Worm (Caenorhabditis elegans) whole organism, young adult: ENCODE results near the gene F41C6.6.

Experiments used
- F22D6.2 ChIP-seq: sonication (generic microtip); optimal IDR thresholded peaks from 2 replicates; lab custom pipeline; 2016; ENCODE audit warnings: mild to moderate bottlenecking, missing genetic modification characterization, missing compliant biosample characterization
- F23B12.7 ChIP-seq: sonication (generic microtip); optimal IDR thresholded peaks from 2 replicates; lab custom pipeline; 2017; ENCODE audit warnings: missing genetic modification characterization, mild to moderate bottlenecking, missing compliant biosample characterization, antibody characterized with exemption, moderate library complexity; ENCODE audit not compliant: insufficient read depth
- F33H1.4 ChIP-seq: fragments of 200-800 bp; sonication (Bioruptor generic); IDR thresholded peaks from 2 replicates; pipeline ENCODE4 v1.3.6; 2022; ENCODE audit warnings: missing genetic modification reagents, missing genetic modification characterization, missing compliant biosample characterization
- F49E8.2 ChIP-seq: sonication (generic microtip); optimal IDR thresholded peaks from 3 replicates; lab custom pipeline; 2017; ENCODE audit warnings: missing genetic modification characterization, mild to moderate bottlenecking, missing compliant biosample characterization, antibody characterized with exemption, moderate library complexity; ENCODE audit not compliant: insufficient read depth
- F57C9.4 ChIP-seq: sonication (generic microtip); optimal IDR thresholded peaks from 2 replicates; lab custom pipeline; 2017; ENCODE audit warnings: mild to moderate bottlenecking, missing genetic modification characterization, missing compliant biosample characterization
- K11D2.4 ChIP-seq: fragments of 200-800 bp; sonication (Bioruptor generic); IDR thresholded peaks from 2 replicates; pipeline ENCODE4 v1.3.6; 2022; ENCODE audit warnings: missing genetic modification reagents, missing genetic modification characterization, missing compliant biosample characterization
- T26A5.8 ChIP-seq: sonication (generic microtip); optimal IDR thresholded peaks from 2 replicates; lab custom pipeline; 2016; ENCODE audit warnings: missing genetic modification characterization, missing compliant biosample characterization
- Y67H2A.10 ChIP-seq: fragments of 200-800 bp; sonication (Bioruptor generic); conservative IDR thresholded peaks from 2 replicates; pipeline ENCODE4 v1.3.6; 2022; ENCODE audit warnings: missing genetic modification reagents, missing genetic modification characterization, missing compliant biosample characterization
- attf-5 ChIP-seq: fragments of 200-800 bp; sonication (Bioruptor generic); optimal IDR thresholded peaks from 2 replicates; lab custom pipeline; 2018; ENCODE audit warnings: mild to moderate bottlenecking, missing genetic modification characterization, missing compliant biosample characterization
- bed-2 ChIP-seq: fragments of 200-800 bp; sonication (Bioruptor generic); IDR thresholded peaks from 2 replicates; pipeline ENCODE4 v1.3.6; 2022; ENCODE audit warnings: missing genetic modification reagents, missing genetic modification characterization, missing compliant biosample characterization
- cebp-1 ChIP-seq, 2 experiments: fragments of 200-800 bp in 1 of 2; sonication (Bioruptor generic) in 1 of 2; sonication (generic microtip) in 1 of 2; IDR thresholded peaks in 1 of 2; optimal IDR thresholded peaks in 1 of 2; 2 replicates each; pipeline versions ENCODE4 v1.3.6 to Lab custom; 2017 to 2022; ENCODE audit warnings: missing compliant biosample characterization in 2 of 2, missing genetic modification characterization in 2 of 2, mild to moderate bottlenecking in 1 of 2, missing genetic modification reagents in 1 of 2, moderate library complexity in 1 of 2
- ceh-100 ChIP-seq: fragments of 200-800 bp; sonication (Bioruptor generic); IDR thresholded peaks from 2 replicates; pipeline ENCODE4 v1.3.6; 2022; ENCODE audit warnings: missing genetic modification reagents, missing genetic modification characterization, missing compliant biosample characterization
- ceh-58 ChIP-seq: fragments of 200-800 bp; sonication (Bioruptor generic); IDR thresholded peaks from 2 replicates; pipeline ENCODE4 v1.3.6; 2022; ENCODE audit warnings: missing genetic modification characterization, missing compliant biosample characterization
- ceh-91 ChIP-seq: fragments of 200-800 bp; sonication (Bioruptor generic); IDR thresholded peaks from 2 replicates; pipeline ENCODE4 v1.3.6; 2022; ENCODE audit warnings: missing genetic modification reagents, missing genetic modification characterization, missing compliant biosample characterization
- dox-1 ChIP-seq: fragments of 200-800 bp; sonication (Bioruptor generic); IDR thresholded peaks from 2 replicates; pipeline ENCODE4 v1.3.6; 2022; ENCODE audit warnings: missing genetic modification reagents, missing genetic modification characterization, missing compliant biosample characterization
- dpff-1 ChIP-seq: sonication (generic microtip); optimal IDR thresholded peaks from 2 replicates; lab custom pipeline; 2017; ENCODE audit warnings: mild to moderate bottlenecking, missing genetic modification characterization, missing compliant biosample characterization
- dpl-1 ChIP-seq: fragments of 150-350 bp; optimal IDR thresholded peaks from 2 replicates; lab custom pipeline; 2014; ENCODE audit warnings: missing biosample characterization, missing genetic modification reagents, missing genetic modification characterization
- egrh-3 ChIP-seq: fragments of 200-800 bp; sonication (Bioruptor generic); IDR thresholded peaks from 2 replicates; pipeline ENCODE4 v1.3.6; 2022; ENCODE audit warnings: missing genetic modification reagents, missing genetic modification characterization, missing compliant biosample characterization
- ekl-4 ChIP-seq: fragments of 200-800 bp; sonication (Bioruptor generic); IDR thresholded peaks from 2 replicates; pipeline ENCODE4 v1.3.6; 2022; ENCODE audit warnings: missing genetic modification reagents, missing genetic modification characterization, missing compliant biosample characterization
- fkh-3 ChIP-seq: sonication (generic microtip); optimal IDR thresholded peaks from 2 replicates; lab custom pipeline; 2016; ENCODE audit warnings: mild to moderate bottlenecking, missing genetic modification characterization, missing compliant biosample characterization
- hlh-26 ChIP-seq: fragments of 200-800 bp; sonication (Bioruptor generic); conservative IDR thresholded peaks from 2 replicates; pipeline ENCODE4 v1.3.6; 2022; ENCODE audit warnings: missing genetic modification reagents, missing genetic modification characterization, missing compliant biosample characterization
- hmg-1.2 ChIP-seq: fragments of 200-800 bp; sonication (Bioruptor generic); IDR thresholded peaks from 2 replicates; pipeline ENCODE4 v1.3.6; 2022; ENCODE audit warnings: missing genetic modification reagents, missing genetic modification characterization, missing compliant biosample characterization
- hrde-1 ChIP-seq: sonication (generic microtip); optimal IDR thresholded peaks from 2 replicates; lab custom pipeline; 2016; ENCODE audit warnings: missing genetic modification characterization, mild to moderate bottlenecking, missing compliant biosample characterization, moderate library complexity, missing genotype, missing genetic modification reagents, borderline replicate concordance
- let-526 ChIP-seq: fragments of 200-800 bp; sonication (Bioruptor generic); IDR thresholded peaks from 2 replicates; pipeline ENCODE4 v1.3.6; 2022; ENCODE audit warnings: missing genetic modification reagents, missing genetic modification characterization, missing compliant biosample characterization
- let-607 ChIP-seq, 2 experiments: fragments of 200-800 bp in 1 of 2; sonication (Bioruptor generic) in 1 of 2; sonication (generic microtip) in 1 of 2; optimal IDR thresholded peaks; 2 replicates each; lab custom pipeline; 2016 to 2018; ENCODE audit warnings: mild to moderate bottlenecking in 2 of 2, missing compliant biosample characterization in 2 of 2, missing genetic modification characterization in 2 of 2, moderate library complexity in 2 of 2, missing genotype in 1 of 2
- lin-35 ChIP-seq, 3 experiments: fragments of 150-350 bp in 2 of 3; sonication (generic microtip) in 1 of 3; optimal IDR thresholded peaks; 2 replicates each; lab custom pipeline; 2014 to 2018; ENCODE audit warnings: missing biosample characterization in 3 of 3, missing genetic modification characterization in 3 of 3, missing genetic modification reagents in 3 of 3
- lin-54 ChIP-seq: fragments of 200-800 bp; sonication (Bioruptor generic); optimal IDR thresholded peaks from 2 replicates; lab custom pipeline; 2018; ENCODE audit warnings: mild to moderate bottlenecking, missing genetic modification characterization, missing compliant biosample characterization
- lsl-1 ChIP-seq: fragments of 200-800 bp; sonication (Bioruptor generic); optimal IDR thresholded peaks from 2 replicates; lab custom pipeline; 2018; ENCODE audit warnings: mild to moderate bottlenecking, missing genetic modification characterization, moderate library complexity, missing compliant biosample characterization
- lsy-27 ChIP-seq: sonication (generic microtip); optimal IDR thresholded peaks from 2 replicates; lab custom pipeline; 2017; ENCODE audit warnings: missing genetic modification characterization, mild to moderate bottlenecking, missing compliant biosample characterization, antibody characterized with exemption, missing genotype, borderline replicate concordance; ENCODE audit not compliant: insufficient read depth
- mel-28 ChIP-seq: sonication (generic microtip); optimal IDR thresholded peaks from 2 replicates; lab custom pipeline; 2016; ENCODE audit warnings: borderline replicate concordance, mild to moderate bottlenecking, missing genetic modification characterization, missing compliant biosample characterization
- mes-4 ChIP-seq: sonication (generic microtip); optimal IDR thresholded peaks from 2 replicates; lab custom pipeline; 2016; ENCODE audit warnings: missing genotype, missing genetic modification characterization, missing compliant biosample characterization
- nfyb-1 ChIP-seq: fragments of 200-800 bp; sonication (Bioruptor generic); IDR thresholded peaks from 2 replicates; pipeline ENCODE4 v1.3.6; 2022; ENCODE audit warnings: missing genetic modification reagents, missing genetic modification characterization, missing compliant biosample characterization
- nhr-179 ChIP-seq: sonication (generic microtip); optimal IDR thresholded peaks from 2 replicates; lab custom pipeline; 2016; ENCODE audit warnings: mild to moderate bottlenecking, missing genetic modification characterization, missing compliant biosample characterization
- nhr-80 ChIP-seq: sonication (generic microtip); optimal IDR thresholded peaks from 2 replicates; lab custom pipeline; 2016; ENCODE audit warnings: missing genetic modification characterization, missing compliant biosample characterization
- sea-2 ChIP-seq: fragments of 200-800 bp; sonication (Bioruptor generic); IDR thresholded peaks from 2 replicates; pipeline ENCODE4 v1.3.6; 2022; ENCODE audit warnings: missing genetic modification characterization, missing compliant biosample characterization
- snpc-4 ChIP-seq, 5 experiments: fragments of 150-350 bp in 1 of 5; sonication (generic microtip) in 4 of 5; optimal IDR thresholded peaks; 2 replicates each; lab custom pipeline; 2014 to 2018; ENCODE audit warnings: missing genetic modification characterization in 5 of 5, missing biosample characterization in 3 of 5, antibody characterized with exemption in 2 of 5, mild to moderate bottlenecking in 2 of 5, missing compliant biosample characterization in 2 of 5, missing genotype in 2 of 5, moderate library complexity in 2 of 5, missing genetic modification reagents in 1 of 5
- somi-1 ChIP-seq: fragments of 200-800 bp; sonication (Bioruptor generic); optimal IDR thresholded peaks from 2 replicates; lab custom pipeline; 2018; ENCODE audit warnings: mild to moderate bottlenecking, missing genetic modification characterization, missing compliant biosample characterization
- tbx-9 ChIP-seq: sonication (generic microtip); optimal IDR thresholded peaks from 2 replicates; lab custom pipeline; 2016; ENCODE audit warnings: borderline replicate concordance, missing genetic modification characterization, inconsistent platforms, missing compliant biosample characterization
- xnd-1 ChIP-seq: sonication (generic microtip); optimal IDR thresholded peaks from 2 replicates; lab custom pipeline; 2016; ENCODE audit warnings: missing genotype, missing genetic modification reagents, missing genetic modification characterization, missing compliant biosample characterization
- zfh-2 ChIP-seq: fragments of 200-800 bp; sonication (Bioruptor generic); conservative IDR thresholded peaks from 2 replicates; pipeline ENCODE4 v1.3.6; 2022; ENCODE audit warnings: missing genetic modification reagents, missing genetic modification characterization, missing compliant biosample characterization

Gene F41C6.6

ce11 chrX:6885227-6885853 lies 3.6 kb upstream of the F41C6.6 start, which contains the start of gene F41C6.7:
Gene F41C6.7, minus strand, starts transcription at chrX:6885277.
- TF ChIP-seq F57C9.4 (tag; lab: Kevin White, UChicago) = no peak
- peak; percentile 40 for TF ChIP-seq nhr-80 (tag; lab: Kevin White, UChicago)

DNA sequence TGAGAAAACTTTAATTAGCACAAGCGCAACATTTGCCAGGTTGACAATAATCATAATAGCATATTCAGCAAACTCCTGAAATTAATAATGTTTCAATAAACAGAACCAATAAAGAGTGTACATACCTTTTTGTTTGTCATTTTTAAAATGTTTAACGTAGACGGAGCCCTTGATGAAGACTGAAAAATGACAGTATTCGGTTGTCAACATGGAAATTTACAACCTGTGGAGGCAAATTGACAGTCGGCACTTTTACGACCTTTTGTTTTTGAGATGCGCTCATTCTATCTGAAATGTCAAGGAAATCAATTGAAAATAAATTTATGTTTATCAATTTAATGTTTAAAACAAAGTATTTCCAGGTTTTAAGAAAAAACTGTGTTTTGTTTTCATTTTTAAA lies 2.7 kb upstream of the F41C6.6 start:
- TF ChIP-seq F23B12.7 (tag; lab: Kevin White, UChicago) (no peak), ekl-4 (GFP tag; lab: Robert Waterston, UW) (no peak), nhr-80 (tag; lab: Kevin White, UChicago) (no peak), ceh-100 (GFP tag; lab: Robert Waterston, UW) (no peak), lsl-1 (GFP tag; lab: Kevin White, UChicago) (no peak), let-526 (no peak), F22D6.2 (no peak), let-607 (tag; optimal IDR thresholded peaks at IDR 0.05; lab: Kevin White, UChicago) (no peak), mel-28 (tag; lab: Kevin White, UChicago) (no peak), hlh-26 (no peak), F33H1.4 (GFP tag; lab: Robert Waterston, UW) (no peak)
- TF ChIP-seq, all 124 proteins: peak for 0

DNA sequence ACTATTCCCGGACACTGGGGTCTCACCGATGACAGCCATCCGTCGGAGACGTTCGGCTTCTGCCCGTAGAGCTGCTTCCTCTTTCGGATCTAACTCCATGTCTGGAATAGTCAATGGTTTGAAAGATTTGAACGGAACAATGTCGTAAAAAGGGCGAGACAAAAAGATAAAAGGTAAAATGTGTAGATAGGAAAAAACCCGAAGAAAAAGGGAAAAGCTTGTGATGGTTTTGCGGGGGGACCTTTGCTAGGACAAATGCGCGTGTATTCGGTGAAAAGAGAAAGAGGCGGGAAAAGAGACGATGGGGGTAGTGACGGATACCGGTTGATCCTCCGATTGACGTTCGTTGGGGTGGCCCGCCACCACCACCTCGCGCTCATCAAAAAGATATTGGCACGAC lies 4.3 kb downstream of the F41C6.6 start, which contains the start of gene col-173:
Gene col-173, minus strand, starts transcription at position 101 of the 400 bp plus-strand sequence.
- no peak for TF ChIP-seq ceh-58 (GFP tag; lab: Robert Waterston, UW)
- TF ChIP-seq dpl-1 (GFP tag; lab: Kevin White, UChicago) = no peak
- TF ChIP-seq attf-5 = no peak

ce11 chrX:6875273-6875672 lies 6.4 kb downstream of the F41C6.6 start:
- TF ChIP-seq K11D2.4 (no peak), let-526 (no peak), dox-1 (GFP tag; lab: Robert Waterston, UW) (no peak), zfh-2 (peak; percentile 63), cebp-1 (GFP tag; IDR thresholded peaks at IDR 0.05; lab: Robert Waterston, UW) (no peak), cebp-1 (tag; optimal IDR thresholded peaks at IDR 0.05; lab: Kevin White, UChicago) (no peak), F49E8.2 (tag; lab: Kevin White, UChicago) (no peak), nhr-179 (no peak), tbx-9 (no peak), lin-35 (GFP tag; optimal IDR thresholded peaks at IDR 0.05; lab: Kevin White, UChicago) (no peak), somi-1 (GFP tag; lab: Kevin White, UChicago) (no peak), hrde-1 (tag; lab: Kevin White, UChicago) (no peak), dpl-1 (GFP tag; lab: Kevin White, UChicago) (no peak), Y67H2A.10 (GFP tag; lab: Robert Waterston, UW) (no peak), ceh-91 (GFP tag; lab: Robert Waterston, UW) (no peak), xnd-1 (tag; lab: Kevin White, UChicago) (no peak), nfyb-1 (GFP tag; lab: Robert Waterston, UW) (0 out of 2 replicates have a peak, but pooled peaks have one; percentile 31), egrh-3 (GFP tag; lab: Robert Waterston, UW) (peak; percentile 24; the same call in 1 of the 2 replicates)

- no peak for TF ChIP-seq mes-4
- TF ChIP-seq bed-2 (GFP tag; lab: Robert Waterston, UW) = no peak
- TF ChIP-seq fkh-3 = no peak
- TF ChIP-seq sea-2 (GFP tag; lab: Robert Waterston, UW) = no peak
- TF ChIP-seq lin-54 = no peak
- TF ChIP-seq hmg-1.2 = no peak
- TF ChIP-seq dpff-1 (tag; lab: Kevin White, UChicago) = no peak
- TF ChIP-seq lsy-27 = no peak
- TF ChIP-seq T26A5.8 = no peak
- TF ChIP-seq snpc-4 (GFP tag; optimal IDR thresholded peaks at IDR 0.05; lab: Kevin White, UChicago) = no peak
- TF ChIP-seq snpc-4 (tag; optimal IDR thresholded peaks at IDR 0.05; lab: Kevin White, UChicago) = no peak
Measured at ce11 chrX:6874723-6875122, 7.0 kb downstream of the F41C6.6 start, which contains the start of gene F41C6.4. Gene F41C6.4, minus strand, starts transcription at chrX:6874823.
